Worm (Caenorhabditis elegans) whole organism, late embryonic: Measurements from ENCODE around the gene F11C7.2.

Source experiments
- C08G9.2 ChIP-seq: sonication (generic microtip); optimal IDR thresholded peaks from 2 replicates; lab custom pipeline; 2016; ENCODE audit warnings: mild to moderate bottlenecking, missing genetic modification characterization, moderate library complexity, missing compliant biosample characterization
- K02D7.2 ChIP-seq: sonication (generic microtip); optimal IDR thresholded peaks from 2 replicates; lab custom pipeline; 2017; ENCODE audit warnings: mild to moderate bottlenecking, missing genetic modification characterization, missing compliant biosample characterization
- T23F11.4 ChIP-seq: fragments of 200-800 bp; sonication (Bioruptor generic); optimal IDR thresholded peaks from 2 replicates; lab custom pipeline; 2018; ENCODE audit warnings: mild to moderate bottlenecking, missing genetic modification characterization, missing compliant biosample characterization
- Y22D7AL.16 ChIP-seq: sonication (generic microtip); optimal IDR thresholded peaks from 2 replicates; lab custom pipeline; 2016; ENCODE audit warnings: missing genetic modification characterization, missing compliant biosample characterization
- ama-1 ChIP-seq: fragments of 150-350 bp; optimal IDR thresholded peaks from 2 replicates; lab custom pipeline; 2014
- ceh-19 ChIP-seq: fragments of 200-800 bp; sonication (Bioruptor generic); optimal IDR thresholded peaks from 2 replicates; lab custom pipeline; 2018; ENCODE audit warnings: mild to moderate bottlenecking, missing genetic modification characterization, missing compliant biosample characterization
- ceh-2 ChIP-seq: sonication (generic microtip); optimal IDR thresholded peaks from 2 replicates; lab custom pipeline; 2016; ENCODE audit warnings: missing genotype, missing genetic modification characterization, missing compliant biosample characterization
- ceh-22 ChIP-seq: sonication (generic microtip); optimal IDR thresholded peaks from 2 replicates; lab custom pipeline; 2017; ENCODE audit warnings: missing biosample characterization, missing genetic modification characterization
- ceh-24 ChIP-seq: sonication (generic microtip); optimal IDR thresholded peaks from 2 replicates; lab custom pipeline; 2016; ENCODE audit warnings: mild to moderate bottlenecking, missing genetic modification characterization, missing compliant biosample characterization
- ceh-30 ChIP-seq: fragments of 150-350 bp; optimal IDR thresholded peaks from 2 replicates; lab custom pipeline; 2014; ENCODE audit warnings: missing biosample characterization, missing genetic modification characterization
- ceh-45 ChIP-seq: fragments of 200-800 bp; sonication (Bioruptor generic); IDR thresholded peaks from 2 replicates; pipeline ENCODE4 v1.3.6; 2022; ENCODE audit warnings: missing genetic modification reagents, missing genetic modification characterization, missing compliant biosample characterization
- ceh-48 ChIP-seq: sonication (generic microtip); optimal IDR thresholded peaks from 2 replicates; lab custom pipeline; 2016; ENCODE audit warnings: missing genetic modification characterization, inconsistent platforms, missing compliant biosample characterization
- che-1 ChIP-seq: sonication (generic microtip); optimal IDR thresholded peaks from 2 replicates; lab custom pipeline; 2016; ENCODE audit warnings: mild to moderate bottlenecking, missing genetic modification characterization, missing compliant biosample characterization
- dve-1 ChIP-seq: sonication (generic microtip); optimal IDR thresholded peaks from 2 replicates; lab custom pipeline; 2017; ENCODE audit warnings: antibody characterized with exemption, mild to moderate bottlenecking, missing genetic modification characterization, missing compliant biosample characterization
- elt-2 ChIP-seq: sonication (generic microtip); optimal IDR thresholded peaks from 2 replicates; lab custom pipeline; 2016; ENCODE audit warnings: missing genetic modification reagents, missing genetic modification characterization, missing compliant biosample characterization
- eyg-1 ChIP-seq: sonication (generic microtip); optimal IDR thresholded peaks from 2 replicates; lab custom pipeline; 2016; ENCODE audit warnings: missing genotype, missing genetic modification characterization, missing compliant biosample characterization
- fax-1 ChIP-seq: sonication (generic microtip); optimal IDR thresholded peaks from 2 replicates; lab custom pipeline; 2016; ENCODE audit warnings: missing genotype, missing genetic modification characterization, missing compliant biosample characterization
- fkh-10 ChIP-seq: fragments of 150-350 bp; optimal IDR thresholded peaks from 2 replicates; lab custom pipeline; 2014; ENCODE audit warnings: missing biosample characterization, missing genetic modification reagents, missing genetic modification characterization
- hlh-30 ChIP-seq: sonication (generic microtip); optimal IDR thresholded peaks from 2 replicates; lab custom pipeline; 2017; ENCODE audit warnings: antibody characterized with exemption, missing genetic modification characterization, missing compliant biosample characterization; ENCODE audit not compliant: insufficient read depth
- lin-11 ChIP-seq: fragments of 200-800 bp; sonication (Bioruptor generic); optimal IDR thresholded peaks from 2 replicates; lab custom pipeline; 2018; ENCODE audit warnings: mild to moderate bottlenecking, missing genetic modification characterization, missing compliant biosample characterization
- madf-2 ChIP-seq: sonication (generic microtip); optimal IDR thresholded peaks from 2 replicates; lab custom pipeline; 2017; ENCODE audit warnings: missing genetic modification characterization, missing compliant biosample characterization
- mec-3 ChIP-seq: sonication (generic microtip); optimal IDR thresholded peaks from 2 replicates; lab custom pipeline; 2016; ENCODE audit warnings: borderline replicate concordance, missing genetic modification characterization, missing compliant biosample characterization
- nfya-1 ChIP-seq: sonication (generic microtip); optimal IDR thresholded peaks from 2 replicates; lab custom pipeline; 2017; ENCODE audit warnings: missing genetic modification characterization, mild to moderate bottlenecking, missing compliant biosample characterization, antibody characterized with exemption, moderate library complexity
- odd-2 ChIP-seq: sonication (generic microtip); optimal IDR thresholded peaks from 2 replicates; lab custom pipeline; 2017; ENCODE audit warnings: antibody characterized with exemption, mild to moderate bottlenecking, missing genetic modification characterization, missing compliant biosample characterization
- pag-3 ChIP-seq: sonication (generic microtip); optimal IDR thresholded peaks from 2 replicates; lab custom pipeline; 2016; ENCODE audit warnings: missing compliant biosample characterization, missing genetic modification characterization, borderline replicate concordance
- pax-1 ChIP-seq: fragments of 150-350 bp; optimal IDR thresholded peaks from 2 replicates; lab custom pipeline; 2014; ENCODE audit warnings: missing biosample characterization, missing genetic modification characterization
- pha-4 ChIP-seq: fragments of 150-350 bp; optimal IDR thresholded peaks from 2 replicates; lab custom pipeline; 2018; ENCODE audit warnings: missing biosample characterization, missing genetic modification reagents, missing genetic modification characterization
- pros-1 ChIP-seq: fragments of 150-350 bp; optimal IDR thresholded peaks from 2 replicates; lab custom pipeline; 2014; ENCODE audit warnings: missing biosample characterization, missing genetic modification reagents, missing genetic modification characterization
- ref-2 ChIP-seq: sonication (generic microtip); optimal IDR thresholded peaks from 2 replicates; lab custom pipeline; 2016; ENCODE audit warnings: missing genetic modification characterization, missing compliant biosample characterization
- rnt-1 ChIP-seq: sonication (generic microtip); optimal IDR thresholded peaks from 2 replicates; lab custom pipeline; 2016; ENCODE audit warnings: missing genetic modification characterization, missing compliant biosample characterization
- sdc-2 ChIP-seq: sonication (generic microtip); optimal IDR thresholded peaks from 2 replicates; lab custom pipeline; 2016; ENCODE audit warnings: missing genotype, missing genetic modification characterization, missing compliant biosample characterization
- sox-4 ChIP-seq: sonication (generic microtip); optimal IDR thresholded peaks from 2 replicates; lab custom pipeline; 2017; ENCODE audit warnings: mild to moderate bottlenecking, missing genetic modification characterization, inconsistent platforms, missing compliant biosample characterization
- syd-9 ChIP-seq: sonication (generic microtip); optimal IDR thresholded peaks from 2 replicates; lab custom pipeline; 2016; ENCODE audit warnings: mild to moderate bottlenecking, missing genetic modification characterization, moderate library complexity, missing compliant biosample characterization
- tbx-2 ChIP-seq: sonication (generic microtip); optimal IDR thresholded peaks from 2 replicates; lab custom pipeline; 2016; ENCODE audit warnings: missing genetic modification characterization, missing compliant biosample characterization
- ttx-3 ChIP-seq: sonication (generic microtip); optimal IDR thresholded peaks from 2 replicates; lab custom pipeline; 2016; ENCODE audit warnings: missing genetic modification reagents, missing genetic modification characterization, missing compliant biosample characterization
- unc-3 ChIP-seq, 2 experiments: fragments of 200-800 bp in 1 of 2; sonication (Bioruptor generic) in 1 of 2; sonication (generic microtip) in 1 of 2; conservative IDR thresholded peaks in 1 of 2; optimal IDR thresholded peaks in 1 of 2; 2 replicates each; pipeline versions ENCODE4 v1.3.6 to Lab custom; 2016 to 2022; ENCODE audit warnings: missing compliant biosample characterization in 2 of 2, missing genetic modification characterization in 2 of 2, missing genetic modification reagents in 1 of 2
- unc-86 ChIP-seq: sonication (generic microtip); optimal IDR thresholded peaks from 2 replicates; lab custom pipeline; 2016; ENCODE audit warnings: missing genetic modification characterization, missing compliant biosample characterization
- zip-5 ChIP-seq: sonication (generic microtip); optimal IDR thresholded peaks from 2 replicates; lab custom pipeline; 2016; ENCODE audit warnings: missing genetic modification characterization, missing compliant biosample characterization

Gene F11C7.2

DNA sequence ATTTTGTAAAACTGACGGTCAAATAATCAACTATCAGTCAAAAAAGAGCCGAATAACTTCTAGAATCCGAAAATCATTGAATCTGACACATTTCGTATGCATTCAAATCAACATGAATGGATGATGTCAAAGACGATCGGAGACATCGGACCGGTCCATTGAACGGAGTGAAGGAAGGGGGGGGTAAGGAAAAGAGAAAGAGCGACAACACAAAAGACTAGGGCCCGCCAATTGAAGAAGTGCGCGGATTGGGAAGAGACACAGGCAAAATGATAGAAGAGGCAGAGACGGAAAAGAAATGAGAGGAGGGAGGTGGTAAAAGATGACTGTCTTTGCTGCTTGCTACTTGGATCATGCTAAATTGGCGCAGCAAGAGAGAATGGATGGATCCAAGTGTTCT, 27.1 kb upstream of the F11C7.2 start (continued):
- TF ChIP-seq elt-2 (tag; lab: Kevin White, UChicago) = no peak
- no peak for TF ChIP-seq pag-3 (tag; lab: Kevin White, UChicago)
- TF ChIP-seq mec-3 (tag; lab: Kevin White, UChicago) = no peak
- no peak for TF ChIP-seq lin-11 (tag; lab: Kevin White, UChicago)
- TF ChIP-seq tbx-2 (tag; lab: Kevin White, UChicago) = peak; percentile 20
- no peak for TF ChIP-seq ceh-19 (GFP tag; lab: Kevin White, UChicago)
- no peak for TF ChIP-seq T23F11.4 (GFP tag; lab: Kevin White, UChicago)
- no peak for TF ChIP-seq odd-2 (tag; lab: Kevin White, UChicago)
- no peak for TF ChIP-seq fkh-10 (GFP tag; lab: Kevin White, UChicago)
- no peak for TF ChIP-seq pax-1 (tag; lab: Kevin White, UChicago)
- no peak for TF ChIP-seq dve-1 (tag; lab: Kevin White, UChicago)
- peak; percentile 1 for TF ChIP-seq C08G9.2 (tag; lab: Kevin White, UChicago)
- TF ChIP-seq ceh-48 (tag; lab: Kevin White, UChicago) = no peak
- TF ChIP-seq unc-86 (tag; lab: Kevin White, UChicago) = no peak
- no peak for TF ChIP-seq ama-1

DNA sequence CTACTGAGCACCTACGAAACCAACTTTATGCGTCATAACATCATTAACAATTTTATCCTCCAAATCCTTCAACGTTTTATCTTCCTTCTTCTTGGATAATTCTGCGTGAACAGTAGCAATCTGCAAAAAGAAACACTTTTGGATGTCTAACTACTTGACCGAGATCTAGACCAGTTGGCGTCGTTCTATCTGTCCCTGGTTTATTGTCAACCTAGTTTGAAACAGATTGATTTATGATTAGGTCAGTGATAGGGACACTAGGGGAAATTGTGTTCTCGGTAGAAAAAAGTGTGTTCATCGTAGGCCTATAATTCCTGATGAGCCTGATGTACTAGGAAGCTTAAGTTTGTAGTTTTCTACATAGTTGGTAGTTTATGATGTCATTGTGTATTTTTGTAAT, 22.7 kb upstream of the F11C7.2 start:
- TF ChIP-seq sdc-2 (tag; lab: Kevin White, UChicago) = no peak
- TF ChIP-seq ref-2 (tag; lab: Kevin White, UChicago) = no peak
- TF ChIP-seq fkh-10 (GFP tag; lab: Kevin White, UChicago) = no peak
- TF ChIP-seq tbx-2 (tag; lab: Kevin White, UChicago) = no peak
- no peak for TF ChIP-seq elt-2 (tag; lab: Kevin White, UChicago)
- no peak for TF ChIP-seq nfya-1 (tag; lab: Kevin White, UChicago)
- no peak for TF ChIP-seq unc-86 (tag; lab: Kevin White, UChicago)
- no peak for TF ChIP-seq pha-4 (tag; lab: Kevin White, UChicago)
- TF ChIP-seq Y22D7AL.16 = no peak
- TF ChIP-seq pag-3 (tag; lab: Kevin White, UChicago) = no peak
- TF ChIP-seq fax-1 (tag; lab: Kevin White, UChicago) = no peak
- TF ChIP-seq syd-9 = no peak
- TF ChIP-seq ceh-2 (tag; lab: Kevin White, UChicago) = no peak
- TF ChIP-seq rnt-1 = no peak
- TF ChIP-seq ceh-30 = no peak
- no peak for TF ChIP-seq ceh-24 (tag; lab: Kevin White, UChicago)

DNA sequence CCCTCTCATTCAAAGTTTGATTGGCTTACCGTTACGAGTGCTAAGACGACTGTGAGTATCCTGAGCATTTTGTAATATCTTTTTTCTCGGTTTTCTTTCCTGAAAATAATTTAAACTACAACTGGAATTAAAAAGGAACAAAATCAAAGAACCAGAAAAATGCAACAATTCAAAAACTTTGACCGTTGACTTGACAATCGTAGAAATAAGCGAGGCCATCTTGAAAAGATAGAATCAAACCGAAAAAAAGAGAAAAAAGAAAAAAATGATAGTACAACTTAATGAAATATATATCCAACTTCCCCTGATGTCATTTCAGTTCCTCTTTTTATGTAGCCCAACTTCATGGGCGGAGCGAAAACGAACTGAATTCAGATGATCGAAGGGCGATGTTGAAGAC, 22.1 kb upstream of the F11C7.2 start, which contains the start of gene F10D7.3:
TSS of gene F10D7.3 (minus strand) at position 101 of the 400 bp plus-strand sequence.
- no peak for TF ChIP-seq ttx-3 (tag; lab: Kevin White, UChicago)
- TF ChIP-seq unc-86 (tag; lab: Kevin White, UChicago) = no peak
- no peak for TF ChIP-seq ceh-45
- TF ChIP-seq hlh-30 = no peak
- TF ChIP-seq sox-4 (tag; lab: Kevin White, UChicago) = no peak
- no peak for TF ChIP-seq lin-11 (tag; lab: Kevin White, UChicago)
- TF ChIP-seq ceh-30 = no peak
- TF ChIP-seq zip-5 (tag; lab: Kevin White, UChicago) = no peak
- no peak for TF ChIP-seq K02D7.2 (tag; lab: Kevin White, UChicago)
- no peak for TF ChIP-seq ceh-22

DNA sequence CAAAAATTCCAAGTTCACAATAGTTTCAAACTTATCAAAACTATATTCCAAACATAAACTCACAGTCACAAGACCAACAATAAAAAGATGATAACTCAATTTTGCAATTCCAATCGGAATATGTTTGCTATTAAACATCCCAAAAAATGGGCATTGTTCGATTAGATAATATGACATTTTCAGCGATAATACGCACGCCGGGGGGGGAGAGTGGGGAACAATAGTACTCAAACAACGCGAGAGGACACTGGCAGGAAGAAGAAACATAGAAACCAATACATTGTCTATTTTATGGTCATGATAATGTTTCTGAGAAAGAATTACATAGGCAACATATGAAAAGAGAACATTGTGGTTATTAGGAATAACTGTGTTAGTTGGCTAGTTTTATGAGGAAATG, 20.7 kb upstream of the F11C7.2 start:
- TF ChIP-seq T23F11.4 (GFP tag; lab: Kevin White, UChicago) = no peak
- peak; percentile 31 for TF ChIP-seq elt-2 (tag; lab: Kevin White, UChicago)
- no peak for TF ChIP-seq eyg-1 (tag; lab: Kevin White, UChicago)

DNA sequence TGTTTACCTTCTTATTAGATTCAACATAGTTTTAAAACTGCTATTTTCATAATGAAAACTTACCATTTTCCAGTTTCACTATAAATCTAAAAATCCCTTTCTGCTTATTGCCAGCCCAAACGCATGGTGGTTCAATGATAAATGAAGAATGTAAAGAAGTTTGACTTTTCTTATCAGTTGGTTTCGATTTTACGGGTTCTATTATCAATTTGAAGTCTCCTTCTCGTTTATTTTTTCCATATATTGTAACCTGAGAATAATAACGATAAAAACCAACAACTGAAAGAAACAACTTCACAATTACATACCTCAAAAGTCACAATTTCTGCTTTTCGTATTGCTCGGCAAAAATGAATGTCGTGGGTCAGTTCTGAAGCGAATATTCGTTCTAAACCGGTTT, 17.6 kb upstream of the F11C7.2 start:
- TF ChIP-seq unc-3 (GFP tag; conservative IDR thresholded peaks at IDR 0.05; lab: Robert Waterston, UW) (no peak), unc-3 (tag; optimal IDR thresholded peaks at IDR 0.05; lab: Kevin White, UChicago) (no peak), che-1 (tag; lab: Kevin White, UChicago) (no peak), madf-2 (no peak), ceh-30 (no peak), pros-1 (tag; lab: Kevin White, UChicago) (no peak), pha-4 (tag; lab: Kevin White, UChicago) (no peak), lin-11 (tag; lab: Kevin White, UChicago) (no peak)
